Worm (Caenorhabditis elegans): ENCODE measurements around the gene F52D10.2.

- TF ChIP-seq ztf-1 (GFP tag; conservative IDR thresholded peaks at IDR 0.05) (no peak), lsy-2 (tag; optimal IDR thresholded peaks at IDR 0.05) (no peak), elt-1 (tag; optimal IDR thresholded peaks at IDR 0.05) (no peak), unc-62 (GFP tag; optimal IDR thresholded peaks at IDR 0.05) (no peak)
Observed at ce11 chrX:11585894-11586293, 5.6 kb downstream of the F52D10.2 start.

Data from whole organism, L2 larva.